Fruit fly (Drosophila melanogaster) whole organism, adult: ENCODE results near the gene Kua.
A peak's percentile ranks its signal among the peaks of the same experiment; 100 is the strongest.

Source experiments
- bab1 ChIP-seq: fragments of 200-800 bp; sonication (Bioruptor generic); optimal IDR thresholded peaks from 3 replicates; lab custom pipeline; 2019; ENCODE audit warnings: missing biosample characterization, mild to moderate bottlenecking, missing genetic modification characterization, moderate library complexity
- cic ChIP-seq: fragments of 200-800 bp; sonication (Bioruptor generic); optimal IDR thresholded peaks from 2 replicates; lab custom pipeline; 2017; ENCODE audit warnings: missing biosample characterization, mild to moderate bottlenecking, missing genetic modification characterization, moderate library complexity

The Kua gene

dm6 chr2L:20148368-20148767, 51.0 kb downstream of the Kua start:
- TF ChIP-seq cic (GFP tag; lab: Kevin White, UChicago) (no peak), bab1 (GFP tag; lab: Kevin White, UChicago) (peak; percentile 5)
